Worm (Caenorhabditis elegans) whole organism, midembryonic: ENCODE measurements around the gene tdo-2.

ENCODE experiments used
- T22C8.4 ChIP-seq: fragments of 200-800 bp; sonication (Bioruptor generic); IDR thresholded peaks from 2 replicates; pipeline ENCODE4 v1.3.6; 2022; ENCODE audit warnings: missing genetic modification characterization, missing compliant biosample characterization
- cog-1 ChIP-seq: sonication (generic microtip); optimal IDR thresholded peaks from 2 replicates; lab custom pipeline; 2016; ENCODE audit warnings: missing genetic modification characterization, missing compliant biosample characterization
- flt-1 ChIP-seq: fragments of 200-800 bp; sonication (Bioruptor generic); IDR thresholded peaks from 2 replicates; pipeline ENCODE4 v1.3.6; 2022; ENCODE audit warnings: missing genetic modification characterization, missing compliant biosample characterization
- klf-2 ChIP-seq: fragments of 200-800 bp; sonication (Bioruptor generic); conservative IDR thresholded peaks from 2 replicates; pipeline ENCODE4 v1.3.6; 2022; ENCODE audit warnings: missing genetic modification reagents, missing genetic modification characterization, missing compliant biosample characterization
- med-1 ChIP-seq: sonication (generic microtip); optimal IDR thresholded peaks from 2 replicates; lab custom pipeline; 2017; ENCODE audit warnings: missing genetic modification characterization, mild to moderate bottlenecking, missing compliant biosample characterization, antibody characterized with exemption, missing genetic modification reagents; ENCODE audit not compliant: insufficient read depth
- ref-1 ChIP-seq: fragments of 200-800 bp; sonication (Bioruptor generic); conservative IDR thresholded peaks from 2 replicates; pipeline ENCODE4 v1.3.6; 2022; ENCODE audit warnings: missing genetic modification reagents, missing genetic modification characterization, missing compliant biosample characterization
- tab-1 ChIP-seq: fragments of 200-800 bp; sonication (Bioruptor generic); IDR thresholded peaks from 2 replicates; pipeline ENCODE4 v1.3.6; 2022; ENCODE audit warnings: missing genetic modification characterization, missing compliant biosample characterization
- ztf-23 ChIP-seq: fragments of 200-800 bp; sonication (Bioruptor generic); IDR thresholded peaks from 2 replicates; pipeline ENCODE4 v1.3.6; 2022; ENCODE audit warnings: missing genetic modification reagents, missing genetic modification characterization, missing compliant biosample characterization
- ztf-29 ChIP-seq: fragments of 200-800 bp; sonication (Bioruptor generic); IDR thresholded peaks from 2 replicates; pipeline ENCODE4 v1.3.6; 2022; ENCODE audit warnings: missing genetic modification reagents, missing genetic modification characterization, missing compliant biosample characterization

tdo-2 gene

ce11 chrIII:5883517-5883916 lies 36.2 kb downstream of the tdo-2 start:
- no peak for TF ChIP-seq ztf-29 (GFP tag; lab: Robert Waterston, UW)
- TF ChIP-seq tab-1 (GFP tag; lab: Robert Waterston, UW) = no peak
- TF ChIP-seq flt-1 (GFP tag; lab: Robert Waterston, UW) = no peak
- TF ChIP-seq T22C8.4 = no peak
- no peak for TF ChIP-seq cog-1 (tag; lab: Kevin White, UChicago)
- TF ChIP-seq med-1 (GFP tag; lab: Kevin White, UChicago) = no peak
- TF ChIP-seq klf-2 (GFP tag; lab: Robert Waterston, UW) = no peak
- TF ChIP-seq ztf-23 (GFP tag; lab: Robert Waterston, UW) = no peak
- TF ChIP-seq ref-1 (GFP tag; lab: Robert Waterston, UW) = no peak

DNA sequence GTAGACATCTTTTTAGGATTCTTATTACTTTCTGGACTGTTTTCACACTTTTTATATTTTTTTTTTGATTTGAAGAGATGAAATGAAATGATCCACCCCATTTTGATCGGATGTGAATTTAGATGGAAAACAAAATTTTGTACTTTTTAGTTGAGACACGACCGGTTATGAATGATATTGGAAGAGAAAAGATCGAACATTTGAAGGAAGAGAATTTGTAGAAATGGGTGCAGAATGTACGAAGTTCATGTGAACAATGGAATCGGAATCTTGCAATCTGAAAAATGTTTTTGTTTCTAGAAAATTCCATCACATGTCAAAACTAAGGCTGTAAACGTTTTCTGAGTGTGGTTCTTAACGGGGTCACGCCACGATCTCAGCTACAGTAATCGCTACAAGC lies 36.9 kb downstream of the tdo-2 start, which contains the start of gene F01F1.14:
TSS of gene F01F1.14 (minus strand) at position 101 of the 400 bp plus-strand sequence.
- TF ChIP-seq ztf-23 (GFP tag; lab: Robert Waterston, UW) = no peak

ce11 chrIII:5882284-5882683 lies 37.5 kb downstream of the tdo-2 start:
- TF ChIP-seq ztf-23 (GFP tag; lab: Robert Waterston, UW) = no peak
- no peak for TF ChIP-seq ref-1 (GFP tag; lab: Robert Waterston, UW)
- TF ChIP-seq klf-2 (GFP tag; lab: Robert Waterston, UW) = no peak
- TF ChIP-seq cog-1 (tag; lab: Kevin White, UChicago) = no peak
- no peak for TF ChIP-seq T22C8.4
- no peak for TF ChIP-seq med-1 (GFP tag; lab: Kevin White, UChicago)
- TF ChIP-seq tab-1 (GFP tag; lab: Robert Waterston, UW) = no peak
- no peak for TF ChIP-seq ztf-29 (GFP tag; lab: Robert Waterston, UW)
- no peak for TF ChIP-seq flt-1 (GFP tag; lab: Robert Waterston, UW)

DNA sequence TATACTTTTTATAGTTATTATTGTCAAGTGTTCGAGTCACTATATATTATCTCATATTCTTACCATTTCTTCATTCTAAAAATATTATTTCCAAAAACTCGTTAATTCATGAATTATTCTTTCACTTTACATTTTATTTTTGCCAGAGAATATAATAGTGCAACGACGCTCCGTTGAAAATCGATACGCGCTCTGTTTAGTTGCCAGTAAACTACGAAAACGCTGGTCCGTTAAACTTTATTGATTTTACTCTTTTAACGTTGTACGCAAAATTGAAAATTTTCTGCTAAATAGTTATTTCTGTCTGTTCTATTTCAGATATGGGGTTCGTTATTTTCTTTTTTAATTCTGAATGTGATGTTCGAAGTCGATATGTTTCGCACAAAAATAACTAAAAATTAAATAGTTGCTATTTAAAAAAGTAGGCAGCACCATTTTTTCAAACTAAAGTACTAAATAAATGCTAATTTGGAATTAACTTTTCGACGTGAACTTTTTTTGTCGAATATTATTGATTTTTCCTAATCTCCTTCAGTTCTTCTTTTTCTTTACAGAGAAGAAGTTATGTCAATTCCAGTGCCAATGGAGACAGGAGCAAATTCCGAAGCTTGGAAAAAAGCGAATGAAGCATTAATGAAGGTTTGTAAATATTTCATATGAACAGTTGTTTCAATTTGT lies 40.3 kb downstream of the tdo-2 start, which contains the start of gene hpo-10:
TSS of gene hpo-10 (plus strand) at position 199 of the 678 bp plus-strand sequence.
- no peak for TF ChIP-seq klf-2 (GFP tag; lab: Robert Waterston, UW)
- no peak for TF ChIP-seq ztf-23 (GFP tag; lab: Robert Waterston, UW)
- TF ChIP-seq flt-1 (GFP tag; lab: Robert Waterston, UW) = no peak
- no peak for TF ChIP-seq cog-1 (tag; lab: Kevin White, UChicago)
- peak; percentile 56 for TF ChIP-seq T22C8.4
- no peak for TF ChIP-seq med-1 (GFP tag; lab: Kevin White, UChicago)
- TF ChIP-seq ref-1 (GFP tag; lab: Robert Waterston, UW) = no peak
- no peak for TF ChIP-seq tab-1 (GFP tag; lab: Robert Waterston, UW)

DNA sequence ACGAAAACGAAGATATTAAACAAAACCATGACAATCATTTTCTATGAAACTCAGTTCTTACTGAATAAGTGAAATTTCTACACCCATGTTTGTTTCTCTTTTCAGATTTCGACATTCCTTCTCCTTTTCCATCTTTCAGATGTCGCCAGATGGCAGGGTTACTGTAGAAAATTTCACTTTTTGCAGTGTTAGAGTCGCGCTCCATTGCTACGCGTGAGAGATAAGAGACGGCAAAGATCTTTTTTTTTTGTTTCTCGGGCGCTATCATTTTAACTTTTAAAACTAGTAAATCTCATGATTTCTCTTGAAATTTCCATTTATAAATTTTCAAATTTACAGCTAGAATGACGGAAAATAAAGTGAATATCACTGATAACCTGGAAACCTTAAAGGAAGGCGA lies 41.5 kb downstream of the tdo-2 start, which contains the start of the genes mig-21 and F01F1.2:
TSS of gene mig-21 (minus strand) at position 166 of the 400 bp plus-strand sequence.
TSS of gene F01F1.2 (plus strand) at position 340 of the 400 bp plus-strand sequence.
- TF ChIP-seq ztf-29 (GFP tag; lab: Robert Waterston, UW) (no peak), ztf-23 (GFP tag; lab: Robert Waterston, UW) (no peak), flt-1 (GFP tag; lab: Robert Waterston, UW) (no peak), med-1 (GFP tag; lab: Kevin White, UChicago) (no peak), cog-1 (tag; lab: Kevin White, UChicago) (no peak), ref-1 (GFP tag; lab: Robert Waterston, UW) (no peak), klf-2 (GFP tag; lab: Robert Waterston, UW) (no peak), tab-1 (GFP tag; lab: Robert Waterston, UW) (no peak), T22C8.4 (no peak)

- TF ChIP-seq ztf-23 (GFP tag; lab: Robert Waterston, UW) (no peak), med-1 (GFP tag; lab: Kevin White, UChicago) (no peak), tab-1 (GFP tag; lab: Robert Waterston, UW) (no peak), T22C8.4 (no peak), ztf-29 (GFP tag; lab: Robert Waterston, UW) (no peak), klf-2 (GFP tag; lab: Robert Waterston, UW) (no peak), flt-1 (GFP tag; lab: Robert Waterston, UW) (no peak)
These were observed 42.7 kb downstream of the tdo-2 start for ce11 chrIII:5876867-5877641.

DNA sequence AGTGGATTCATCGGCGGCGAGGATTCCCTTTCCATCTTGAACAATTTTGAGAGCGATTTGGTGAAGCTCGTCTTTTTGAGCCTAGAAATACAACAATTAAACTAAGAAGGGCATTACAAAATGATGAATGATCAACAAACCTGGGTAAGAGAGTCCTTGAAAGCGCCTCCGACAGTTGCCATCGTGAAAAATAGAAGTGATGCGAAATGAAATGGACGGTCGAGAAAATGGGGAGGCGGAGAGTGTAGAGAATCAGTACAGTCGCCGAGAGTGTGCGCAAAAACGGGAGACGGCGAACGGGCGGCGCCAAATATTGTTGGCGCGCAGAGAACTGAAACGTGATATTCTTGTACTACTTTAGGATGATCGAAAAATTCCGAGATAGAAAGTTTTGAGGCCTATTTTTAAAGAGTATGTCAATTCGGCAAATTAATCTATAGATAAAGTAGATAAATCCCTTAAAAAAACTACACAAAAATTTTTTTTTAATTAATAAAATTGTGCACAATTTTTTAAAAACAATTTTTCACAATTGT lies 43.5 kb downstream of the tdo-2 start, which contains the start of gene aldo-2:
TSS of gene aldo-2 (minus strand) at position 486 of the 536 bp plus-strand sequence.
- no peak for TF ChIP-seq T22C8.4
- TF ChIP-seq flt-1 (GFP tag; lab: Robert Waterston, UW) = no peak
- no peak for TF ChIP-seq tab-1 (GFP tag; lab: Robert Waterston, UW)
- TF ChIP-seq klf-2 (GFP tag; lab: Robert Waterston, UW) = no peak
- no peak for TF ChIP-seq ztf-29 (GFP tag; lab: Robert Waterston, UW)
- no peak for TF ChIP-seq ref-1 (GFP tag; lab: Robert Waterston, UW)
- TF ChIP-seq med-1 (GFP tag; lab: Kevin White, UChicago) = no peak
- TF ChIP-seq cog-1 (tag; lab: Kevin White, UChicago) = no peak
- no peak for TF ChIP-seq ztf-23 (GFP tag; lab: Robert Waterston, UW)

DNA sequence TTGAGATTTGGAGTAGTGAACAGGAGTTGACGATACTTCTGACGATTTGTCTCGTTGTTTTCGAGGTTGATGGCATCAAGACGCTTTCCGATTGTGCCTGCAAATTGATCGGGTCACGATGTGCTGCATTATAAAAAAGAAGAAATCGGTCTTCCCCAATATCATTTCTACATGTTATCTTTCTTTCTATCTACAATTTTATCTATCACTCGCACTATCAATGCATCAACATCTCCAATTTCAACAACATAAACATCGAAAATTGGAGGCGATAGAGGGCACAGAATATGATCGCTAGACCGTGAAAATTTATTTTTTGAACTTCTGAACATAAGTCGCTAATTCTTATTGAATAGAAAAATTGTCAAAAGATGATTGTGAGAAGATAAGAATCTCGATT lies 44.0 kb downstream of the tdo-2 start:
- TF ChIP-seq cog-1 (tag; lab: Kevin White, UChicago) = no peak

DNA sequence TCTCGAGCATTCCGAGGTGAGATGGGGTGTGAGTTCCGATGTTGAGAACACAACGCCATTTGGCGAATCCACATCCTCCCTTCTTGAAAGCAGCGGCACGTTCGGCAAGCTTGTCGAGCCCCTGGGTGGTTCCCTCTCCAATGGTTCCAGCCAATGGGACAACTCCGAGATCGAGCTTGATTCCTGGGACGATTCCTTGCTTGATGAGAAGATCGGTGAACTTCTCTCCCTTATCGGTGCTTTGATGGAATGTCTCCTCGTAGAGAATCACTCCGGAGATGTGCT lies 44.4 kb downstream of the tdo-2 start:
- no peak for TF ChIP-seq med-1 (GFP tag; lab: Kevin White, UChicago)
- no peak for TF ChIP-seq klf-2 (GFP tag; lab: Robert Waterston, UW)
- no peak for TF ChIP-seq tab-1 (GFP tag; lab: Robert Waterston, UW)
- no peak for TF ChIP-seq ztf-23 (GFP tag; lab: Robert Waterston, UW)
- TF ChIP-seq flt-1 (GFP tag; lab: Robert Waterston, UW) = no peak
- TF ChIP-seq ztf-29 (GFP tag; lab: Robert Waterston, UW) = no peak
- TF ChIP-seq cog-1 (tag; lab: Kevin White, UChicago) = no peak
- no peak for TF ChIP-seq ref-1 (GFP tag; lab: Robert Waterston, UW)
- no peak for TF ChIP-seq T22C8.4
